Fruit fly (Drosophila melanogaster): Measurements from ENCODE around the gene Eato.

Eato gene

dm6 chr2L:13820948-13821347, 37.1 kb downstream of the Eato start, which contains the start of gene b:
b (plus strand) TSS chr2L:13821248.
- TF ChIP-seq CG34367 (tag; optimal IDR thresholded peaks at IDR 0.05) (no peak), CG14655 (GFP tag; optimal IDR thresholded peaks at IDR 0.05) (no peak), CG8159 (tag; optimal IDR thresholded peaks at IDR 0.05) (no peak), Ets98B (GFP tag; IDR thresholded peaks at IDR 0.05) (no peak), Pif1B (GFP tag; optimal IDR thresholded peaks at IDR 0.05) (no peak), CG4496 (GFP tag; IDR thresholded peaks at IDR 0.05) (no peak), CG8301 (tag; optimal IDR thresholded peaks at IDR 0.05) (no peak), CG15710 (tag; optimal IDR thresholded peaks at IDR 0.05) (no peak), CG13204 (GFP tag; optimal IDR thresholded peaks at IDR 0.05) (no peak), gl (tag; optimal IDR thresholded peaks at IDR 0.05) (no peak), rn (GFP tag; IDR thresholded peaks at IDR 0.05) (no peak), Pif1A (GFP tag; optimal IDR thresholded peaks at IDR 0.05) (no peak), D1 (tag; optimal IDR thresholded peaks at IDR 0.05) (no peak), CG10348 (GFP tag; IDR thresholded peaks at IDR 0.05) (no peak), CG32121 (GFP tag; IDR thresholded peaks at IDR 0.05) (no peak), EcR (GFP tag; optimal IDR thresholded peaks at IDR 0.05) (no peak), fd96Ca (GFP tag; IDR thresholded peaks at IDR 0.05) (no peak)

DNA sequence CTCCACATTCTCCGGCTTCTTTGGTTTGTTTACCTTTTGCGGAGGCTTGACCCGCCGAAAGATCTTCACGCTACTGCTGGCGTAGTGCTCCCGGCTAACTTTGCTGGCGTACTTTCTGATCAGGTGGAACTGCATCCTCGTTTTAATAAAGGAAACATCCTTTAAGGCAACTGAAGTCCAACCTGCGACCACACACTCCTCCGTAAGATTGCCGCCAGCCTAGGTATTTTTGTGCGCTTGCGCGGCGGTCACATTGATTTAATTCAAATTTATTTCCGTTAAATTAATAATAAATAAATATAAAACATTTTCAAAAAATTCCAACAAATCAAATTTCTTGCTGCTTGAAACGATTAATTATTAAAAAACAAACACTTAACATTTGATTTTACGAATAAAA, 43.7 kb downstream of the Eato start, which contains the start of gene PolG1:
TSS of gene PolG1 (minus strand) at position 216 of the 400 bp plus-strand sequence.
- TF ChIP-seq CG8159 (tag; optimal IDR thresholded peaks at IDR 0.05) (no peak), fd96Ca (GFP tag; IDR thresholded peaks at IDR 0.05) (no peak), CG4496 (GFP tag; IDR thresholded peaks at IDR 0.05) (no peak), EcR (GFP tag; optimal IDR thresholded peaks at IDR 0.05) (no peak), CG9948 (tag; optimal IDR thresholded peaks at IDR 0.05) (no peak), Pif1B (GFP tag; optimal IDR thresholded peaks at IDR 0.05) (no peak), gl (tag; optimal IDR thresholded peaks at IDR 0.05) (no peak), CG14655 (GFP tag; optimal IDR thresholded peaks at IDR 0.05) (no peak), D1 (tag; optimal IDR thresholded peaks at IDR 0.05) (no peak), Ets98B (GFP tag; IDR thresholded peaks at IDR 0.05) (no peak), CG8301 (tag; optimal IDR thresholded peaks at IDR 0.05) (no peak)

dm6 chr2L:13829540-13829939, 45.7 kb downstream of the Eato start, which contains the start of the genes Arpc1 and Orc5:
Arpc1 (minus strand) TSS chr2L:13829741.
Orc5 (plus strand) TSS chr2L:13829837.
- TF ChIP-seq CG17806 (tag; optimal IDR thresholded peaks at IDR 0.05): no peak
- TF ChIP-seq CG12605 (GFP tag; IDR thresholded peaks at IDR 0.05): no peak
- no peak for TF ChIP-seq CG13204 (GFP tag; optimal IDR thresholded peaks at IDR 0.05)
- TF ChIP-seq Ets98B (GFP tag; IDR thresholded peaks at IDR 0.05): no peak
- no peak for TF ChIP-seq rn (GFP tag; IDR thresholded peaks at IDR 0.05)
- TF ChIP-seq CG14655 (GFP tag; optimal IDR thresholded peaks at IDR 0.05): no peak
- no peak for TF ChIP-seq CG34367 (tag; optimal IDR thresholded peaks at IDR 0.05)
- TF ChIP-seq CG8301 (tag; optimal IDR thresholded peaks at IDR 0.05): no peak
- TF ChIP-seq D1 (tag; optimal IDR thresholded peaks at IDR 0.05): no peak
- TF ChIP-seq Pif1B (GFP tag; optimal IDR thresholded peaks at IDR 0.05): no peak
- TF ChIP-seq CG4496 (GFP tag; IDR thresholded peaks at IDR 0.05): no peak
- no peak for TF ChIP-seq EcR (GFP tag; optimal IDR thresholded peaks at IDR 0.05)
- no peak for TF ChIP-seq fd96Ca (GFP tag; IDR thresholded peaks at IDR 0.05)
- no peak for TF ChIP-seq CG8159 (tag; optimal IDR thresholded peaks at IDR 0.05)
- no peak for TF ChIP-seq Snoo (tag; optimal IDR thresholded peaks at IDR 0.05)
- no peak for TF ChIP-seq CG15710 (tag; optimal IDR thresholded peaks at IDR 0.05)
- no peak for TF ChIP-seq Pif1A (GFP tag; optimal IDR thresholded peaks at IDR 0.05)
- no peak for TF ChIP-seq gl (tag; optimal IDR thresholded peaks at IDR 0.05)

DNA sequence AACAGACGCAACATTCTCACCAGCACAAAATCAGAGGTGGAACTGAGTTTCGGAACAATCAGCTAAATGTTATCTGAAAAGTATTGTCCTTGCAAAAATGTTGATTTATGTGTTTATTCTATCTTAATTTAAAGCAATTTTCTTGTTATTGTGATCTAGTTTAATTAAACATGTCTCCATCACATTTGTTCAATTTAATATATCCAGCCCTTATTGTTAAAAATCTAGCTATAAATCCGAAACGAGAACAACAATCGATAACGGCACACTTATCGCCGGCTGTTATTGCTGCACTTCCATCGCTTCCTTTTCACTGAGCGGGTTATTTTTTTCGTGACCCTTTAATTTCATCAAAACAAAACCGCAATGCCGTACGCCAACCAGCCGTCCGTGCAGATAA, 49.2 kb downstream of the Eato start, which contains the start of the genes GatC, PolG2 and Polr2C:
TSS of gene GatC (minus strand) at position 48 of the 400 bp plus-strand sequence.
TSS of gene PolG2 (minus strand) at position 48 of the 400 bp plus-strand sequence.
TSS of gene Polr2C (plus strand) at position 280 of the 400 bp plus-strand sequence.
- TF ChIP-seq Pif1A (GFP tag; optimal IDR thresholded peaks at IDR 0.05) (no peak), CG15710 (tag; optimal IDR thresholded peaks at IDR 0.05) (peak; percentile 2)

DNA sequence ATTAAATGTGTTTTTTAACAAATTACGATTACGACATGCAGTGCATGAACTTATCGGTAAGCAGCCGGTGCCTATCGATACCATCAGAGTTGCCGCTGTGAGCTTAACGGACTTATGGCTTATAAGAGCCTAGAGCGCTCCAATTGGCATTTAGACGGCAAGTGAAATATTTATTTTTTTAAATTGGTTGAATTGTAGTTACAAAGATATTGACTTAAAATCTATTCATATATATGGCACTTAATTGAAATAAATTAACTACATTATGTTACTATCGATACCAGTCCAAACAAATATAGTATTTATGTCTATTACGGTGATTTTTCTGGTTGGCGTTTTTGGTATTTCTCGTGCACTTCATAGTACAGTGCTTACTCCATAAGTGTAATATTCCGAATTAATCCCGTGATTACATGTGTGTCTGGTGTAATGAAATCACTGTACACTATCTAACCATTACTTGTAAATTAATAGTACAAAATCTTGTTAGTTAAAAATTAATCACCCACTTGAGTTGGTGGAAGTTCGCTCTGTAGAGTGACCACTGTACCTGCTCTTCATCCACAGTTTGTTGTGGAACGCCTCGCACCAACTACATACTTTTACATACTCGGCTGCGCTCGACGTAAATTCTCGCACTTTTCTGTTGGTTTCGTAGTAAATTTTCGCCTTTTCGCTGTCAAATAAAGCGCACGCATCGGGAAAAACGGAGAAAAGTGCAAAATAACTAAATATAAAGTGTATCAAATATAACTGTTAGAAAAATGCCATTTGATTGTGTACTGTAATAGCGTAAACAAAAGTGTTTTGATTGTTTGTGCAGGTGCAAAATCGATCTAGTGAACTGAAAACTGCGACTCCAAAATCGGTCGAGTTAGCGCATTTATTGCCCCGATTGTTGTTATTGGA, 51.4 kb downstream of the Eato start, which contains the start of the genes mRpS23 and CenG1A:
TSS of gene mRpS23 (minus strand) at position 71 of the 909 bp plus-strand sequence.
TSS of gene CenG1A (plus strand) at position 563 of the 909 bp plus-strand sequence.
- TF ChIP-seq Snoo (tag; optimal IDR thresholded peaks at IDR 0.05) (peak; percentile 100), EcR (GFP tag; optimal IDR thresholded peaks at IDR 0.05) (peak; percentile 67), CG8159 (tag; optimal IDR thresholded peaks at IDR 0.05) (peak; percentile 100), rn (GFP tag; IDR thresholded peaks at IDR 0.05) (peak; percentile 100), CG12605 (GFP tag; IDR thresholded peaks at IDR 0.05) (peak; percentile 100), CG13204 (GFP tag; optimal IDR thresholded peaks at IDR 0.05) (no peak), CG32121 (GFP tag; IDR thresholded peaks at IDR 0.05) (peak; percentile 100), fd96Ca (GFP tag; IDR thresholded peaks at IDR 0.05) (peak; percentile 100), CG9948 (tag; optimal IDR thresholded peaks at IDR 0.05) (peak; percentile 100), CG14655 (GFP tag; optimal IDR thresholded peaks at IDR 0.05) (peak; percentile 100), CG8301 (tag; optimal IDR thresholded peaks at IDR 0.05) (peak; percentile 100), Pif1B (GFP tag; optimal IDR thresholded peaks at IDR 0.05) (peak; percentile 100), gl (tag; optimal IDR thresholded peaks at IDR 0.05) (peak; percentile 100), CG34367 (tag; optimal IDR thresholded peaks at IDR 0.05) (peak; percentile 100), Ets98B (GFP tag; IDR thresholded peaks at IDR 0.05) (peak; percentile 100), D1 (tag; optimal IDR thresholded peaks at IDR 0.05) (no peak), CG4496 (GFP tag; IDR thresholded peaks at IDR 0.05) (peak; percentile 100), CG17806 (tag; optimal IDR thresholded peaks at IDR 0.05) (peak; percentile 100), CG10348 (GFP tag; IDR thresholded peaks at IDR 0.05) (peak; percentile 99), Pif1A (GFP tag; optimal IDR thresholded peaks at IDR 0.05) (peak; percentile 100), CG15710 (tag; optimal IDR thresholded peaks at IDR 0.05) (peak; percentile 100)
